Fruit fly (Drosophila melanogaster) whole organism, embryonic: Measurements from ENCODE around the gene RpL36.

Experiments used
- Atf6 ChIP-seq: fragments of 200-800 bp; sonication (Bioruptor generic); IDR thresholded peaks from 2 replicates; pipeline ENCODE4 v1.3.6; 2022; ENCODE audit warnings: missing biosample characterization, missing genetic modification characterization
- B-H1 ChIP-seq: fragments of 200-800 bp; sonication (Bioruptor generic); IDR thresholded peaks from 3 replicates; pipeline ENCODE4 v1.3.6; 2022; ENCODE audit warnings: missing biosample characterization, missing genetic modification characterization
- CG11247 ChIP-seq: fragments of 200-800 bp; sonication (Bioruptor generic); IDR thresholded peaks from 2 replicates; pipeline ENCODE4 v1.3.6; 2022; ENCODE audit warnings: missing biosample characterization, missing genetic modification characterization
- CG12071 ChIP-seq: fragments of 200-800 bp; sonication (Bioruptor generic); optimal IDR thresholded peaks from 3 replicates; lab custom pipeline; 2018; ENCODE audit warnings: missing biosample characterization, mild to moderate bottlenecking, missing genetic modification characterization
- CG12104 ChIP-seq: fragments of 200-800 bp; sonication (Bioruptor generic); optimal IDR thresholded peaks from 3 replicates; lab custom pipeline; 2016; ENCODE audit warnings: missing biosample characterization, missing genetic modification characterization
- CG12391 ChIP-seq: fragments of 200-800 bp; sonication (Bioruptor generic); optimal IDR thresholded peaks from 3 replicates; lab custom pipeline; 2018; ENCODE audit warnings: missing biosample characterization, mild to moderate bottlenecking, missing genetic modification characterization, moderate library complexity
- CG12769 ChIP-seq: fragments of 200-800 bp; sonication (Bioruptor generic); optimal IDR thresholded peaks from 2 replicates; lab custom pipeline; 2019; ENCODE audit warnings: missing biosample characterization, mild to moderate bottlenecking, missing genetic modification characterization, moderate library complexity
- CG12942 ChIP-seq: fragments of 200-800 bp; sonication (Bioruptor generic); optimal IDR thresholded peaks from 3 replicates; lab custom pipeline; 2016; ENCODE audit warnings: missing biosample characterization, missing genetic modification characterization
- CG13287 ChIP-seq: fragments of 200-800 bp; sonication (Bioruptor generic); IDR thresholded peaks from 2 replicates; pipeline ENCODE4 v1.3.6; 2022; ENCODE audit warnings: missing biosample characterization, missing genetic modification characterization; ENCODE audit not compliant: partially characterized antibody
- CG13424 ChIP-seq: fragments of 200-800 bp; sonication (Bioruptor generic); optimal IDR thresholded peaks from 2 replicates; lab custom pipeline; 2019; ENCODE audit warnings: missing biosample characterization, mild to moderate bottlenecking, missing genetic modification characterization, moderate library complexity
- CG16779 ChIP-seq: fragments of 200-800 bp; sonication (Bioruptor generic); IDR thresholded peaks from 2 replicates; pipeline ENCODE4 v1.3.6; 2022; ENCODE audit warnings: missing biosample characterization, missing genetic modification characterization
- CG17385 ChIP-seq: fragments of 200-800 bp; sonication (Bioruptor generic); optimal IDR thresholded peaks from 3 replicates; lab custom pipeline; 2018; ENCODE audit warnings: missing biosample characterization, mild to moderate bottlenecking, missing genetic modification characterization
- CG17802 ChIP-seq: fragments of 200-800 bp; sonication (Bioruptor generic); optimal IDR thresholded peaks from 2 replicates; lab custom pipeline; 2018; ENCODE audit warnings: missing biosample characterization, mild to moderate bottlenecking, missing genetic modification characterization, moderate library complexity
- CG17829 ChIP-seq: fragments of 200-800 bp; optimal IDR thresholded peaks from 2 replicates; lab custom pipeline; 2019; ENCODE audit warnings: missing biosample characterization, mild to moderate bottlenecking, missing genetic modification characterization, moderate library complexity
- CG18262 ChIP-seq: fragments of 200-800 bp; optimal IDR thresholded peaks from 3 replicates; lab custom pipeline; 2019; ENCODE audit warnings: missing biosample characterization, mild to moderate bottlenecking, missing genetic modification characterization, moderate library complexity
- CG2129 ChIP-seq: fragments of 200-800 bp; sonication (Bioruptor generic); IDR thresholded peaks from 2 replicates; pipeline ENCODE4 v1.3.6; 2022; ENCODE audit warnings: missing biosample characterization, missing genetic modification characterization; ENCODE audit not compliant: partially characterized antibody
- CG2875 ChIP-seq: fragments of 200-800 bp; sonication (Bioruptor generic); optimal IDR thresholded peaks from 2 replicates; lab custom pipeline; 2017; ENCODE audit warnings: missing biosample characterization, mild to moderate bottlenecking, missing genetic modification characterization, missing genetic modification reagents
- CG30431 ChIP-seq: fragments of 200-800 bp; sonication (Bioruptor generic); optimal IDR thresholded peaks from 2 replicates; lab custom pipeline; 2017; ENCODE audit warnings: missing biosample characterization, missing genetic modification characterization
- CG33213 ChIP-seq: fragments of 200-800 bp; sonication (Bioruptor generic); optimal IDR thresholded peaks from 3 replicates; lab custom pipeline; 2016; ENCODE audit warnings: missing biosample characterization, missing genetic modification characterization
- CG4282 ChIP-seq: fragments of 200-800 bp; sonication (Bioruptor generic); optimal IDR thresholded peaks from 2 replicates; lab custom pipeline; 2016; ENCODE audit warnings: missing biosample characterization, missing genetic modification characterization
- CG4617 ChIP-seq: fragments of 200-800 bp; sonication (Bioruptor generic); optimal IDR thresholded peaks from 3 replicates; lab custom pipeline; 2016; ENCODE audit warnings: missing biosample characterization, missing genetic modification characterization, borderline replicate concordance
- CG6854 ChIP-seq: fragments of 200-800 bp; sonication (Bioruptor generic); optimal IDR thresholded peaks from 3 replicates; lab custom pipeline; 2017; ENCODE audit warnings: missing biosample characterization, mild to moderate bottlenecking, missing genetic modification characterization
- CG7357 ChIP-seq: fragments of 200-800 bp; sonication (Bioruptor generic); IDR thresholded peaks from 3 replicates; pipeline ENCODE4 v1.3.6; 2022; ENCODE audit warnings: missing biosample characterization, missing genetic modification characterization
- CG7839 ChIP-seq: fragments of 200-800 bp; sonication (Bioruptor generic); optimal IDR thresholded peaks from 3 replicates; lab custom pipeline; 2018; ENCODE audit warnings: missing biosample characterization, mild to moderate bottlenecking, missing genetic modification characterization, moderate library complexity
- CG8478 ChIP-seq: fragments of >200 bp; optimal IDR thresholded peaks from 2 replicates; lab custom pipeline; 2018
- CG8924 ChIP-seq: fragments of 200-800 bp; optimal IDR thresholded peaks from 3 replicates; lab custom pipeline; 2019; ENCODE audit warnings: missing biosample characterization, mild to moderate bottlenecking, missing genetic modification characterization, moderate library complexity
- HHEX ChIP-seq: fragments of 200-800 bp; sonication (Bioruptor generic); optimal IDR thresholded peaks from 3 replicates; lab custom pipeline; 2017; ENCODE audit warnings: missing biosample characterization, mild to moderate bottlenecking, missing genetic modification characterization, missing genetic modification reagents
- Kr ChIP-seq: fragments of 200-800 bp; sonication (Bioruptor generic); optimal IDR thresholded peaks from 2 replicates; lab custom pipeline; 2017; ENCODE audit warnings: missing biosample characterization, mild to moderate bottlenecking, missing genetic modification characterization
- Lhr ChIP-seq: fragments of 200-800 bp; sonication (Bioruptor generic); optimal IDR thresholded peaks from 3 replicates; lab custom pipeline; 2017; ENCODE audit warnings: mild to moderate bottlenecking, missing biosample characterization, missing genetic modification reagents, missing genetic modification characterization
- ab ChIP-seq: fragments of 200-800 bp; sonication (Bioruptor generic); optimal IDR thresholded peaks from 2 replicates; lab custom pipeline; 2016; ENCODE audit warnings: missing biosample characterization, missing genetic modification characterization
- amos ChIP-seq: fragments of 200-800 bp; sonication (Bioruptor generic); IDR thresholded peaks from 2 replicates; pipeline ENCODE4 v1.3.6; 2022; ENCODE audit warnings: missing biosample characterization, missing genetic modification characterization; ENCODE audit not compliant: partially characterized antibody
- ase ChIP-seq: fragments of 200-800 bp; sonication (Bioruptor generic); IDR thresholded peaks from 3 replicates; pipeline ENCODE4 v1.3.6; 2022; ENCODE audit warnings: missing biosample characterization, missing genetic modification characterization
- bab2 ChIP-seq: fragments of 200-800 bp; sonication (Bioruptor generic); optimal IDR thresholded peaks from 2 replicates; lab custom pipeline; 2016; ENCODE audit warnings: missing biosample characterization, missing genetic modification characterization
- br ChIP-seq: fragments of >200 bp; optimal IDR thresholded peaks from 2 replicates; lab custom pipeline; 2017
- kni ChIP-seq: fragments of 200-800 bp; sonication (Bioruptor generic); optimal IDR thresholded peaks from 3 replicates; lab custom pipeline; 2017; ENCODE audit warnings: mild to moderate bottlenecking, missing biosample characterization, missing genetic modification reagents, missing genetic modification characterization
- lilli ChIP-seq: fragments of 200-800 bp; sonication (Bioruptor generic); optimal IDR thresholded peaks from 3 replicates; lab custom pipeline; 2016; ENCODE audit warnings: missing biosample characterization, missing genetic modification characterization
- nmo ChIP-seq: fragments of 200-800 bp; sonication (Bioruptor generic); optimal IDR thresholded peaks from 2 replicates; lab custom pipeline; 2018; ENCODE audit warnings: missing biosample characterization, mild to moderate bottlenecking, missing genetic modification characterization, moderate library complexity
- org-1 ChIP-seq: fragments of 200-800 bp; sonication (Bioruptor generic); optimal IDR thresholded peaks from 2 replicates; lab custom pipeline; 2017; ENCODE audit warnings: missing biosample characterization, missing genetic modification characterization
- pho ChIP-seq: fragments of 200-800 bp; sonication (Bioruptor generic); optimal IDR thresholded peaks from 2 replicates; lab custom pipeline; 2016; ENCODE audit warnings: missing biosample characterization, missing genetic modification characterization
- psq ChIP-seq: fragments of 200-800 bp; sonication (Bioruptor generic); optimal IDR thresholded peaks from 2 replicates; lab custom pipeline; 2017; ENCODE audit warnings: missing biosample characterization, missing genetic modification characterization
- ro ChIP-seq: fragments of 200-800 bp; sonication (Bioruptor generic); IDR thresholded peaks from 2 replicates; pipeline ENCODE4 v1.3.6; 2022; ENCODE audit warnings: missing biosample characterization, missing genetic modification characterization
- sc ChIP-seq, 3 experiments: fragments of >200 bp in 2 of 3; fragments of 200-800 bp in 1 of 3; sonication (Bioruptor generic) in 1 of 3; optimal IDR thresholded peaks; 2 replicates in 2 of 3; 3 replicates in 1 of 3; lab custom pipeline; 2017; ENCODE audit warnings: mild to moderate bottlenecking in 1 of 3, missing biosample characterization in 1 of 3, missing genetic modification characterization in 1 of 3, missing genetic modification reagents in 1 of 3
- slp2 ChIP-seq: fragments of 200-800 bp; sonication (Bioruptor generic); optimal IDR thresholded peaks from 2 replicates; lab custom pipeline; 2016; ENCODE audit warnings: missing biosample characterization, missing genetic modification characterization
- so ChIP-seq: fragments of 200-800 bp; sonication (Bioruptor generic); IDR thresholded peaks from 3 replicates; pipeline ENCODE4 v1.3.6; 2022; ENCODE audit warnings: missing biosample characterization, missing genetic modification characterization
- sug ChIP-seq: fragments of 200-800 bp; optimal IDR thresholded peaks from 2 replicates; lab custom pipeline; 2019; ENCODE audit warnings: missing biosample characterization, mild to moderate bottlenecking, missing genetic modification characterization, moderate library complexity
- tap ChIP-seq: fragments of 200-800 bp; optimal IDR thresholded peaks from 3 replicates; lab custom pipeline; 2019; ENCODE audit warnings: missing biosample characterization, mild to moderate bottlenecking, missing genetic modification characterization, moderate library complexity
- toy ChIP-seq: fragments of 200-800 bp; sonication (Bioruptor generic); IDR thresholded peaks from 2 replicates; pipeline ENCODE4 v1.3.6; 2022; ENCODE audit warnings: missing biosample characterization, missing genetic modification characterization
- tup ChIP-seq: fragments of 200-800 bp; sonication (Bioruptor generic); optimal IDR thresholded peaks from 2 replicates; lab custom pipeline; 2016; ENCODE audit warnings: missing biosample characterization, mild to moderate bottlenecking, missing genetic modification characterization, moderate library complexity
- zf30C ChIP-seq: fragments of 200-800 bp; sonication (Bioruptor generic); optimal IDR thresholded peaks from 3 replicates; lab custom pipeline; 2018; ENCODE audit warnings: missing biosample characterization, mild to moderate bottlenecking, missing genetic modification characterization

RpL36 gene

DNA sequence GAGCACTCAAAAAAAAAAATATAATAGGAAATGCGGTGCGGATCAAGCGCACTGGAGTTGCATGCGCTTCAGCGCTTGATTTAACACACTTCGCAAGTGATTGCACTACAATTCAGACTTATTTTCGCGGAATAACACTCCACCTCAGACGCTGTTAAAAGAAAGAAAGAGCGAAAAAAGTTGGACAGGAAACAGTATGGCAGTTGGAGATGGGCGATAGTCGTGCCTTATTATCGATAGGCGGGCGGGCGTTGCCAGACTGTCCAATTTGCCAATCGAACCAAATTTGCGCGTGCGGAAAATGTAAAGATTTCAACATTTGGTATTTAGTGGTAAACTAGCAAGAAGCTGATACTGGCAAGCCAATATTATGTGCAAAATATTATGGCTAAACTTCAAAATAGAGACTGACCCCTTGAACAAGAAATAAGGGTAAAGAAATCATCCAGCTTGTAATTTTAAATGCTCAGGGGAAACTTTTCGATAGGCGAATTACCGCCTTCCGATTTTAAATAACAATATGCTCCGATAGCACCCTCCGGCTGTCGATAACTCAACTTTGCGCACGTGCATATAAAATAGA is at the start of gene RpL36, which contains the start of gene Mybbp1A (continued):
- TF ChIP-seq Atf6 (GFP tag; lab: Robert Waterston, UW) = peak; percentile 49; the same call in 1 of the 2 replicates
- no peak for TF ChIP-seq CG8478 (lab: Kevin White, UChicago)
- TF ChIP-seq CG4617 (GFP tag; lab: Kevin White, UChicago) = peak; percentile 69
- no peak for TF ChIP-seq br (lab: Kevin White, UChicago)
- TF ChIP-seq CG11247 (GFP tag; lab: Robert Waterston, UW) = peak; percentile 63; the same call in 1 of the 2 replicates
- TF ChIP-seq amos (GFP tag; lab: Robert Waterston, UW) = peak; percentile 91
- TF ChIP-seq pho (GFP tag; lab: Kevin White, UChicago) = peak; percentile 86
- TF ChIP-seq CG8924 (tag; lab: Kevin White, UChicago) = peak; percentile 39
- peak; percentile 28 for TF ChIP-seq psq (GFP tag; lab: Kevin White, UChicago)
- peak; percentile 81 for TF ChIP-seq CG12104 (GFP tag; lab: Kevin White, UChicago)
- peak; percentile 52 for TF ChIP-seq CG12942
- peak; percentile 78 for TF ChIP-seq HHEX (GFP tag; lab: Kevin White, UChicago)
- TF ChIP-seq zf30C (GFP tag; lab: Kevin White, UChicago) = no peak
- TF ChIP-seq CG13424 = peak; percentile 34
- TF ChIP-seq nmo (GFP tag; lab: Kevin White, UChicago) = peak; percentile 75
- TF ChIP-seq kni (GFP tag; lab: Kevin White, UChicago) = peak; percentile 79
- TF ChIP-seq Lhr = peak; percentile 66
- TF ChIP-seq B-H1 (GFP tag; lab: Robert Waterston, UW) = peak; percentile 20; the same call in 1 of the 3 replicates
- TF ChIP-seq sc (optimal IDR thresholded peaks at IDR 0.05; lab: Kevin White, UChicago) = no peak
- peak; percentile 57 for TF ChIP-seq sc (GFP tag; optimal IDR thresholded peaks at IDR 0.05; lab: Kevin White, UChicago)
- no peak for TF ChIP-seq CG7357 (GFP tag; lab: Robert Waterston, UW)
- peak; percentile 77 for TF ChIP-seq slp2 (GFP tag; lab: Kevin White, UChicago)
- peak; percentile 85 for TF ChIP-seq CG13287 (GFP tag; lab: Robert Waterston, UW)
- no peak for TF ChIP-seq Kr
- TF ChIP-seq lilli (GFP tag; lab: Kevin White, UChicago) = peak; percentile 62
- peak; percentile 35 for TF ChIP-seq CG17802
- TF ChIP-seq toy (GFP tag; lab: Robert Waterston, UW) = 0 out of 2 replicates have a peak, but pooled peaks have one; percentile 28
- TF ChIP-seq tup (GFP tag; lab: Kevin White, UChicago) = no peak
- peak; percentile 53 for TF ChIP-seq CG2129 (GFP tag; lab: Robert Waterston, UW)
- peak; percentile 77 for TF ChIP-seq CG12071
- peak; percentile 12 for TF ChIP-seq CG4282 (GFP tag; lab: Kevin White, UChicago)
- peak; percentile 63; the same call in 1 of the 2 replicates for TF ChIP-seq CG16779 (GFP tag; lab: Robert Waterston, UW)
- no peak for TF ChIP-seq ab (GFP tag; lab: Kevin White, UChicago)
- peak; percentile 72 for TF ChIP-seq CG2875 (GFP tag; lab: Kevin White, UChicago)
- peak; percentile 66 for TF ChIP-seq CG6854 (GFP tag; lab: Kevin White, UChicago)
- TF ChIP-seq ro = no peak; the same call in 1 of the 2 replicates
- TF ChIP-seq tap (tag; lab: Kevin White, UChicago) = no peak
- peak; percentile 72 for TF ChIP-seq org-1 (GFP tag; lab: Kevin White, UChicago)
- TF ChIP-seq CG18262 (tag; lab: Kevin White, UChicago) = peak; percentile 35
- TF ChIP-seq CG17829 (tag; lab: Kevin White, UChicago) = peak; percentile 94
- no peak for TF ChIP-seq CG12769 (tag; lab: Kevin White, UChicago)
- TF ChIP-seq CG12391 (tag; lab: Kevin White, UChicago) = peak; percentile 70
- TF ChIP-seq so (GFP tag; lab: Robert Waterston, UW) = peak; percentile 57; the same call in 1 of the 3 replicates
- no peak for TF ChIP-seq CG30431 (GFP tag; lab: Kevin White, UChicago)
- peak; percentile 64 for TF ChIP-seq CG17385 (GFP tag; lab: Kevin White, UChicago)
- peak; percentile 62 for TF ChIP-seq bab2 (GFP tag; lab: Kevin White, UChicago)
- TF ChIP-seq sug = peak; percentile 60
- TF ChIP-seq CG33213 = peak; percentile 82
- TF ChIP-seq ase = peak; percentile 56; the same call in 2 of the 3 replicates
- peak; percentile 66 for TF ChIP-seq CG7839 (tag; lab: Kevin White, UChicago)
